Fruit fly (Drosophila melanogaster) whole organism, embryonic: Measurements from ENCODE around the gene Jhbp3.

Experiments
- Asciz ChIP-seq: fragments of 200-800 bp; sonication (Bioruptor generic); optimal IDR thresholded peaks from 2 replicates; lab custom pipeline; 2017; ENCODE audit warnings: missing biosample characterization, mild to moderate bottlenecking, missing genetic modification characterization, missing genetic modification reagents
- CG10543 ChIP-seq: fragments of 200-800 bp; sonication (Bioruptor generic); optimal IDR thresholded peaks from 3 replicates; lab custom pipeline; 2017; ENCODE audit warnings: missing biosample characterization, mild to moderate bottlenecking, missing genetic modification characterization, moderate library complexity
- CG11247 ChIP-seq: fragments of 200-800 bp; sonication (Bioruptor generic); IDR thresholded peaks from 2 replicates; pipeline ENCODE4 v1.3.6; 2022; ENCODE audit warnings: missing biosample characterization, missing genetic modification characterization
- CG13624 ChIP-seq: fragments of 200-800 bp; sonication (Bioruptor generic); optimal IDR thresholded peaks from 2 replicates; lab custom pipeline; 2016; ENCODE audit warnings: missing biosample characterization, missing genetic modification characterization
- CG14050 ChIP-seq: fragments of 200-800 bp; sonication (Bioruptor generic); IDR thresholded peaks from 3 replicates; pipeline ENCODE4 v1.3.6; 2022; ENCODE audit warnings: missing biosample characterization, missing genetic modification characterization
- CG14710 ChIP-seq: fragments of 200-800 bp; sonication (Bioruptor generic); optimal IDR thresholded peaks from 3 replicates; lab custom pipeline; 2019; ENCODE audit warnings: missing biosample characterization, mild to moderate bottlenecking, missing genetic modification characterization, moderate library complexity
- CG16779 ChIP-seq: fragments of 200-800 bp; sonication (Bioruptor generic); IDR thresholded peaks from 2 replicates; pipeline ENCODE4 v1.3.6; 2022; ENCODE audit warnings: missing biosample characterization, missing genetic modification characterization
- CG2678 ChIP-seq: fragments of 200-800 bp; sonication (Bioruptor generic); optimal IDR thresholded peaks from 3 replicates; lab custom pipeline; 2019; ENCODE audit warnings: missing biosample characterization, mild to moderate bottlenecking, missing genetic modification characterization, moderate library complexity
- CG30403 ChIP-seq: fragments of 200-800 bp; sonication (Bioruptor generic); optimal IDR thresholded peaks from 3 replicates; lab custom pipeline; 2016; ENCODE audit warnings: missing biosample characterization, missing genetic modification characterization
- CG33557 ChIP-seq: fragments of 200-800 bp; sonication (Bioruptor generic); optimal IDR thresholded peaks from 2 replicates; lab custom pipeline; 2019; ENCODE audit warnings: missing biosample characterization, mild to moderate bottlenecking, missing genetic modification characterization, moderate library complexity
- CG34422 ChIP-seq: fragments of 200-800 bp; sonication (Bioruptor generic); IDR thresholded peaks from 3 replicates; pipeline ENCODE4 v1.3.6; 2022; ENCODE audit warnings: missing biosample characterization, missing genetic modification characterization
- CG4820 ChIP-seq: fragments of 200-800 bp; sonication (Bioruptor generic); optimal IDR thresholded peaks from 3 replicates; lab custom pipeline; 2016; ENCODE audit warnings: missing biosample characterization, missing genetic modification characterization
- CG5953 ChIP-seq: fragments of 200-800 bp; sonication (Bioruptor generic); IDR thresholded peaks from 2 replicates; pipeline ENCODE4 v1.3.6; 2022; ENCODE audit warnings: missing biosample characterization, missing genetic modification characterization
- CG6791 ChIP-seq: fragments of 200-800 bp; sonication (Bioruptor generic); IDR thresholded peaks from 3 replicates; pipeline ENCODE4 v1.3.6; 2022; ENCODE audit warnings: missing biosample characterization, missing genetic modification characterization; ENCODE audit not compliant: partially characterized antibody
- CG6854 ChIP-seq: fragments of 200-800 bp; sonication (Bioruptor generic); optimal IDR thresholded peaks from 3 replicates; lab custom pipeline; 2017; ENCODE audit warnings: missing biosample characterization, mild to moderate bottlenecking, missing genetic modification characterization
- CG7357 ChIP-seq: fragments of 200-800 bp; sonication (Bioruptor generic); IDR thresholded peaks from 3 replicates; pipeline ENCODE4 v1.3.6; 2022; ENCODE audit warnings: missing biosample characterization, missing genetic modification characterization
- CG7745 ChIP-seq: fragments of 200-800 bp; sonication (Bioruptor generic); optimal IDR thresholded peaks from 2 replicates; lab custom pipeline; 2018; ENCODE audit warnings: missing biosample characterization, mild to moderate bottlenecking, missing genetic modification characterization, moderate library complexity
- CTCF ChIP-seq: fragments of 200-800 bp; sonication (Bioruptor generic); optimal IDR thresholded peaks from 2 replicates; lab custom pipeline; 2017; ENCODE audit warnings: missing biosample characterization, mild to moderate bottlenecking, missing genetic modification characterization, moderate library complexity
- Deaf1 ChIP-seq: fragments of 200-800 bp; optimal IDR thresholded peaks from 3 replicates; lab custom pipeline; 2019; ENCODE audit warnings: missing biosample characterization, mild to moderate bottlenecking, missing genetic modification characterization, moderate library complexity
- Dfd ChIP-seq, 2 experiments: fragments of >200 bp; optimal IDR thresholded peaks; 2 replicates each; lab custom pipeline; 2017; ENCODE audit warnings: missing biosample characterization in 2 of 2, missing genetic modification characterization in 2 of 2
- Fer3 ChIP-seq: fragments of 200-800 bp; sonication (Bioruptor generic); optimal IDR thresholded peaks from 2 replicates; lab custom pipeline; 2018; ENCODE audit warnings: missing biosample characterization, mild to moderate bottlenecking, missing genetic modification characterization, moderate library complexity
- GATAe ChIP-seq: fragments of 200-800 bp; sonication (Bioruptor generic); conservative IDR thresholded peaks from 2 replicates; pipeline ENCODE4 v1.3.6; 2022; ENCODE audit warnings: missing biosample characterization, missing genetic modification characterization
- H15 ChIP-seq: fragments of 200-800 bp; sonication (Bioruptor generic); IDR thresholded peaks from 3 replicates; pipeline ENCODE4 v1.3.6; 2022; ENCODE audit warnings: missing biosample characterization, missing genetic modification characterization
- HLH54F ChIP-seq: fragments of 200-800 bp; sonication (Bioruptor generic); optimal IDR thresholded peaks from 3 replicates; lab custom pipeline; 2016; ENCODE audit warnings: missing biosample characterization, missing genetic modification characterization
- HmgZ ChIP-seq: fragments of 200-800 bp; sonication (Bioruptor generic); optimal IDR thresholded peaks from 2 replicates; lab custom pipeline; 2018; ENCODE audit warnings: missing biosample characterization, mild to moderate bottlenecking, missing genetic modification characterization
- Hr78 ChIP-seq, 2 experiments: fragments of 200-800 bp in 1 of 2; fragments of >200 bp in 1 of 2; sonication (Bioruptor generic) in 1 of 2; optimal IDR thresholded peaks; 2 replicates each; lab custom pipeline; 2017 to 2019; ENCODE audit warnings: missing biosample characterization in 2 of 2, missing genetic modification characterization in 2 of 2, mild to moderate bottlenecking in 1 of 2, moderate library complexity in 1 of 2
- Lim3 ChIP-seq: fragments of 200-800 bp; sonication (Bioruptor generic); IDR thresholded peaks from 2 replicates; pipeline ENCODE4 v1.3.6; 2022; ENCODE audit warnings: missing biosample characterization, missing genetic modification characterization
- NC2α ChIP-seq: fragments of 200-800 bp; sonication (Bioruptor generic); optimal IDR thresholded peaks from 2 replicates; lab custom pipeline; 2016; ENCODE audit warnings: missing biosample characterization, missing genetic modification characterization
- Sox102F ChIP-seq: fragments of 200-800 bp; sonication (Bioruptor generic); optimal IDR thresholded peaks from 2 replicates; lab custom pipeline; 2018; ENCODE audit warnings: missing biosample characterization, mild to moderate bottlenecking, missing genetic modification characterization, moderate library complexity
- amos ChIP-seq: fragments of 200-800 bp; sonication (Bioruptor generic); IDR thresholded peaks from 2 replicates; pipeline ENCODE4 v1.3.6; 2022; ENCODE audit warnings: missing biosample characterization, missing genetic modification characterization; ENCODE audit not compliant: partially characterized antibody
- ci ChIP-seq: fragments of 200-800 bp; sonication (Bioruptor generic); IDR thresholded peaks from 3 replicates; pipeline ENCODE4 v1.3.6; 2022; ENCODE audit warnings: missing biosample characterization, missing genetic modification characterization
- fd64A ChIP-seq: fragments of 200-800 bp; sonication (Bioruptor generic); optimal IDR thresholded peaks from 3 replicates; lab custom pipeline; 2018; ENCODE audit warnings: missing biosample characterization, mild to moderate bottlenecking, missing genetic modification characterization
- gcm ChIP-seq: fragments of 200-800 bp; sonication (Bioruptor generic); optimal IDR thresholded peaks from 2 replicates; lab custom pipeline; 2019; ENCODE audit warnings: missing biosample characterization, mild to moderate bottlenecking, missing genetic modification characterization, moderate library complexity
- her ChIP-seq: fragments of 200-800 bp; sonication (Bioruptor generic); optimal IDR thresholded peaks from 2 replicates; lab custom pipeline; 2016; ENCODE audit warnings: missing biosample characterization, missing genetic modification characterization
- oc ChIP-seq: fragments of 200-800 bp; sonication (Bioruptor generic); optimal IDR thresholded peaks from 2 replicates; lab custom pipeline; 2018; ENCODE audit warnings: missing biosample characterization, mild to moderate bottlenecking, missing genetic modification characterization, moderate library complexity
- pan ChIP-seq, 4 experiments: fragments of >200 bp in 3 of 4; fragments of 200-800 bp in 1 of 4; sonication (Bioruptor generic) in 1 of 4; optimal IDR thresholded peaks in 3 of 4; IDR thresholded peaks in 1 of 4; 2 replicates each; pipeline versions ENCODE4 v1.3.6 to Lab custom; 2017 to 2022; ENCODE audit warnings: missing biosample characterization in 2 of 4, missing genetic modification characterization in 2 of 4, mixed read lengths in 1 of 4
- pb ChIP-seq: fragments of 200-800 bp; sonication (Bioruptor generic); optimal IDR thresholded peaks from 3 replicates; lab custom pipeline; 2016; ENCODE audit warnings: missing biosample characterization, missing genetic modification characterization
- peb ChIP-seq: fragments of 200-800 bp; sonication (Bioruptor generic); IDR thresholded peaks from 2 replicates; pipeline ENCODE4 v1.3.6; 2022; ENCODE audit warnings: missing biosample characterization, missing genetic modification characterization
- prd ChIP-seq, 3 experiments: fragments of >200 bp in 2 of 3; fragments of 200-800 bp in 1 of 3; sonication (Bioruptor generic) in 1 of 3; optimal IDR thresholded peaks in 2 of 3; IDR thresholded peaks in 1 of 3; 2 replicates in 2 of 3; 3 replicates in 1 of 3; pipeline versions ENCODE4 v1.3.6 to Lab custom; 2017 to 2022; ENCODE audit warnings: missing biosample characterization in 1 of 3, missing genetic modification characterization in 1 of 3
- row ChIP-seq: fragments of 200-800 bp; sonication (Bioruptor generic); IDR thresholded peaks from 3 replicates; pipeline ENCODE4 v1.3.6; 2022; ENCODE audit warnings: missing biosample characterization, missing genetic modification characterization
- seq ChIP-seq: fragments of 200-800 bp; sonication (Bioruptor generic); IDR thresholded peaks from 2 replicates; pipeline ENCODE4 v1.3.6; 2022; ENCODE audit warnings: missing biosample characterization, missing genetic modification characterization
- shn ChIP-seq: fragments of 200-800 bp; sonication (Bioruptor generic); optimal IDR thresholded peaks from 3 replicates; lab custom pipeline; 2016; ENCODE audit warnings: missing biosample characterization, missing genetic modification characterization
- stwl ChIP-seq: fragments of 200-800 bp; sonication (Bioruptor generic); optimal IDR thresholded peaks from 3 replicates; lab custom pipeline; 2018; ENCODE audit warnings: missing biosample characterization, mild to moderate bottlenecking, missing genetic modification characterization, moderate library complexity
- twi ChIP-seq: fragments of 200-800 bp; optimal IDR thresholded peaks from 2 replicates; lab custom pipeline; 2019; ENCODE audit warnings: missing biosample characterization, mild to moderate bottlenecking, missing genetic modification characterization, moderate library complexity
- wek ChIP-seq: fragments of 200-800 bp; sonication (Bioruptor generic); optimal IDR thresholded peaks from 3 replicates; lab custom pipeline; 2018; ENCODE audit warnings: missing biosample characterization, mild to moderate bottlenecking, missing genetic modification characterization, moderate library complexity
- z ChIP-seq: fragments of 200-800 bp; sonication (Bioruptor generic); IDR thresholded peaks from 3 replicates; pipeline ENCODE4 v1.3.6; 2022; ENCODE audit warnings: missing biosample characterization, missing genetic modification characterization

The Jhbp3 gene

dm6 chr3R:4997399-4998203, 42.5 kb upstream of the Jhbp3 start (continued):
- TF ChIP-seq pan (optimal IDR thresholded peaks at IDR 0.05; lab: Kevin White, UChicago) (no peak), pan (GFP tag; optimal IDR thresholded peaks at IDR 0.05 in 1 of 2, IDR thresholded peaks at IDR 0.05 in 1 of 2) (peak in 1 of 2 experiments; percentile 14), row (GFP tag; lab: Robert Waterston, UW) (peak; percentile 57), Lim3 (GFP tag; lab: Robert Waterston, UW) (no peak), Asciz (GFP tag; lab: Kevin White, UChicago) (peak; percentile 36), CG2678 (tag; lab: Kevin White, UChicago) (peak; percentile 19), CG6791 (GFP tag; lab: Robert Waterston, UW) (no peak)

DNA sequence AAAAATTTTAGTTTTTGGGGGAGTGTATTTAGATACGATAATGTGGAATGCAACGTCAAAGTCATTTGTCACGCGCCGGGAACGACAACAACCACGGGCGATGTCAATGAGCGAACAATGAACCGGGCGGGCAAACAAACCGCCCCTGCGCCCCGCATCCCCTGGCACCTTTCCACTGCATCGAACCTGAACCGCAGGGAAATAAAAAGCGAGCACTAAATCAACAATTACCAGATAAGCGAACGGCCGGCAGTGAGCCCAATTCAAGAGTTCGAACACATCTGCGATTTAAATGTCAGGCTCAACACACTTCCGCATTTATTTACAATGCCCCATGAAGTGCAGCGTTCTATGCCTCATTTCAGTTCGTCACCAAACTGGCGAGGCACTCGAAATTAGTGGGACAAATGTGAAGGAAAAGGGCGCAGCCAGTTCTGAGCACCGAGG, 41.5 kb upstream of the Jhbp3 start:
- TF ChIP-seq CG14710 (no peak), amos (GFP tag; lab: Robert Waterston, UW) (no peak), CG13624 (no peak), CG34422 (GFP tag; lab: Robert Waterston, UW) (0 out of 3 replicates have a peak, but pooled peaks have one; percentile 31), CG7357 (no peak), seq (GFP tag; lab: Robert Waterston, UW) (0 out of 2 replicates have a peak, but pooled peaks have one; percentile 12), z (0 out of 3 replicates have a peak, but pooled peaks have one; percentile 37), H15 (GFP tag; lab: Robert Waterston, UW) (0 out of 3 replicates have a peak, but pooled peaks have one; percentile 7), HLH54F (no peak), CTCF (GFP tag; lab: Kevin White, UChicago) (no peak), CG33557 (GFP tag; lab: Kevin White, UChicago) (peak; percentile 33), GATAe (GFP tag; lab: Robert Waterston, UW) (no peak), peb (GFP tag; lab: Robert Waterston, UW) (no peak), Sox102F (GFP tag; lab: Kevin White, UChicago) (peak; percentile 4), pb (GFP tag; lab: Kevin White, UChicago) (peak; percentile 2), CG5953 (GFP tag; lab: Robert Waterston, UW) (0 out of 2 replicates have a peak, but pooled peaks have one; percentile 19), ci (peak; percentile 65), oc (tag; lab: Kevin White, UChicago) (peak; percentile 76), CG6854 (no peak), twi (peak; percentile 86), CG10543 (GFP tag; lab: Kevin White, UChicago) (peak; percentile 63), CG7745 (peak; percentile 44), prd (optimal IDR thresholded peaks at IDR 0.05; lab: Kevin White, UChicago) (no peak), prd (GFP tag; IDR thresholded peaks at IDR 0.05; lab: Robert Waterston, UW) (peak; percentile 40; the same call in 1 of the 3 replicates), Deaf1 (tag; lab: Kevin White, UChicago) (no peak), her (GFP tag; lab: Kevin White, UChicago) (no peak), CG4820 (GFP tag; lab: Kevin White, UChicago) (no peak), Fer3 (tag; lab: Kevin White, UChicago) (no peak), shn (GFP tag; lab: Kevin White, UChicago) (no peak), CG11247 (no peak), HmgZ (tag; lab: Kevin White, UChicago) (peak; percentile 6), Lim3 (GFP tag; lab: Robert Waterston, UW) (no peak), CG14050 (no peak), Dfd (GFP tag; optimal IDR thresholded peaks at IDR 0.05; lab: Kevin White, UChicago) (no peak), fd64A (GFP tag; lab: Kevin White, UChicago) (peak; percentile 25), wek (GFP tag; lab: Kevin White, UChicago) (peak; percentile 45), NC2α (GFP tag; lab: Kevin White, UChicago) (no peak), CG30403 (GFP tag; lab: Kevin White, UChicago) (no peak), gcm (GFP tag; lab: Kevin White, UChicago) (peak; percentile 81), stwl (no peak), CG16779 (GFP tag; lab: Robert Waterston, UW) (no peak), Hr78 (GFP tag; optimal IDR thresholded peaks at IDR 0.05; lab: Kevin White, UChicago) (peak in 1 of 2 experiments; percentile 88)
